Fruit fly (Drosophila melanogaster): Measurements from ENCODE around the gene Cpr65Ec.

- TF ChIP-seq lz (GFP tag; optimal IDR thresholded peaks at IDR 0.05) (no peak), CG9139 (GFP tag; optimal IDR thresholded peaks at IDR 0.05) (no peak), fkh (GFP tag; optimal IDR thresholded peaks at IDR 0.05) (no peak), CG6854 (GFP tag; optimal IDR thresholded peaks at IDR 0.05) (no peak), Sox15 (GFP tag; optimal IDR thresholded peaks at IDR 0.05) (no peak), CG11762 (GFP tag; optimal IDR thresholded peaks at IDR 0.05; ENCODE audit: insufficient read depth) (no peak), Smox (GFP tag; optimal IDR thresholded peaks at IDR 0.05) (no peak), Ets96B (tag; optimal IDR thresholded peaks at IDR 0.05) (no peak), Gug (GFP tag; IDR thresholded peaks at IDR 0.05) (no peak), CG4318 (GFP tag; optimal IDR thresholded peaks at IDR 0.05) (no peak), Hr39 (GFP tag; optimal IDR thresholded peaks at IDR 0.05) (no peak)
Measured at dm6 chr3L:7130574-7130973, 37.6 kb downstream of the Cpr65Ec start, which contains the start of gene Acbp3.
